Fruit fly (Drosophila melanogaster) whole organism, pupa: ENCODE results near the gene kek5.

Experiments used
- CG12605 ChIP-seq: fragments of 200-800 bp; sonication (Bioruptor generic); IDR thresholded peaks from 2 replicates; pipeline ENCODE4 v1.3.6; 2022; ENCODE audit warnings: missing biosample characterization, missing genetic modification characterization
- CG14655 ChIP-seq: fragments of 200-800 bp; sonication (Bioruptor generic); optimal IDR thresholded peaks from 3 replicates; lab custom pipeline; 2017; ENCODE audit warnings: mild to moderate bottlenecking, missing biosample characterization, missing genetic modification reagents, missing genetic modification characterization
- CG32121 ChIP-seq: fragments of 200-800 bp; sonication (Bioruptor generic); IDR thresholded peaks from 2 replicates; pipeline ENCODE4 v1.3.6; 2022; ENCODE audit warnings: missing biosample characterization, missing genetic modification characterization
- EcR ChIP-seq: fragments of 200-800 bp; sonication (Bioruptor generic); optimal IDR thresholded peaks from 3 replicates; lab custom pipeline; 2019; ENCODE audit warnings: missing biosample characterization, missing genetic modification characterization, mild to moderate bottlenecking, moderate library complexity, missing genetic modification reagents
- rn ChIP-seq: fragments of 200-800 bp; sonication (Bioruptor generic); IDR thresholded peaks from 2 replicates; pipeline ENCODE4 v1.3.6; 2022; ENCODE audit warnings: missing biosample characterization, missing genetic modification characterization

DNA sequence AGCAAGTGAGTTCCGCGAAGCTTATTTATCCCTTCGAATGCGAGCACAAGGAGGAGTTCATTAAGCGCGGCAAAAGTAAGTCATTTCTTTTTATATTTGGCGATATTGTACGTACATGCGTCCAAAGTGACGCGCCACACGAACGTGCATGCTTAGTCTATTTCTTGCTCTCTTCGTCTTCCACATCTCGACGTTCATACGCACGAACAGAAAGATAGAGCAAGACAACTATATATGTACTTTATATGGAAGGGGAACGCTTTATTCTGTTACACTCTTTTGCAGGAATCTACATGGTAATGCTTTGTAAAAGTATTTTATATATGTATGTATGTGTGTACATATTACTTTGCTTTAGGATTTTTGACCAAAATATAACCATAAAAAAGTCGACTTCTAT, 157.2 kb downstream of the kek5 start:
- TF ChIP-seq rn (GFP tag; lab: Robert Waterston, UW) (no peak), EcR (GFP tag; lab: Kevin White, UChicago) (no peak), CG14655 (GFP tag; lab: Kevin White, UChicago) (no peak), CG12605 (no peak), CG32121 (no peak)
